Worm (Caenorhabditis elegans): ENCODE measurements around the gene ttyh-1.

ce11 chrX:11324240-11324639 lies 44.3 kb upstream of the ttyh-1 start, which contains the start of gene asm-2:
- TF ChIP-seq nhr-25 (tag; optimal IDR thresholded peaks at IDR 0.05) (no peak), ceh-82 (tag; optimal IDR thresholded peaks at IDR 0.05) (no peak), R02D3.7 (tag; optimal IDR thresholded peaks at IDR 0.05) (no peak), fkh-10 (GFP tag; optimal IDR thresholded peaks at IDR 0.05) (no peak), nhr-67 (tag; optimal IDR thresholded peaks at IDR 0.05) (no peak), pha-4 (tag; optimal IDR thresholded peaks at IDR 0.05) (no peak), ztf-11 (tag; optimal IDR thresholded peaks at IDR 0.05) (no peak), fos-1 (tag; optimal IDR thresholded peaks at IDR 0.05) (no peak), lin-39 (tag; optimal IDR thresholded peaks at IDR 0.05) (no peak), mdl-1 (tag; optimal IDR thresholded peaks at IDR 0.05) (no peak)

Data from whole organism, L3 larva.